Fruit fly (Drosophila melanogaster): Measurements from ENCODE around the gene lectin-33A.

The lectin-33A gene

dm6 chr2L:10974638-10975037 is 27.2 kb upstream of the lectin-33A start:
- no peak for TF ChIP-seq Lpt (GFP tag; optimal IDR thresholded peaks at IDR 0.05)
- TF ChIP-seq CG10631 (GFP tag; optimal IDR thresholded peaks at IDR 0.05), result no peak
- no peak for TF ChIP-seq fkh (GFP tag; optimal IDR thresholded peaks at IDR 0.05)
- TF ChIP-seq CG8632 (GFP tag; optimal IDR thresholded peaks at IDR 0.05), result no peak
- TF ChIP-seq CG11294 (GFP tag; IDR thresholded peaks at IDR 0.05), result no peak

DNA sequence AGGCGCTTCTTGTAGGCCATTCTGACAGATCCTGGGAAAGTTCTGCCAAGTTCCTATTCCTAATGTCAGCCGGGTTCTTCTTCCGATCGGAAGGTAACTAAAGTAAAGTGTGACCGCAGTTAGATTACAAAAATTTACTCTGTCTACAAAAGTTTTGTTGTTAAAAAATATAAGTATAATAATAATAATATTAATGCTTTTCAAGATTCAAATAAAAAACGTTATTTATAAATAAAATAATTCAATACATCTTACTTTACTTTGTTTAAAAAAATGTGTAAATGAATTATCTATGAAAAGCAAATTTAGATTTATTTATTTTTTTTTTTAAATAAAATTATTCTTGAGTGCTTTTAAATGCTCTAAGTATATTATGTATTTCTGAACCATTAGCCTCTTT is 26.7 kb upstream of the lectin-33A start, which contains the start of gene abo:
abo (minus strand) TSS at position 101 of the 400 bp plus-strand sequence.
- TF ChIP-seq pdm3 (GFP tag; optimal IDR thresholded peaks at IDR 0.05) (no peak), Met (GFP tag; optimal IDR thresholded peaks at IDR 0.05) (no peak), CG11762 (GFP tag; optimal IDR thresholded peaks at IDR 0.05; ENCODE audit: insufficient read depth) (no peak), CG10669 (GFP tag; optimal IDR thresholded peaks at IDR 0.05) (no peak), Lpt (GFP tag; optimal IDR thresholded peaks at IDR 0.05) (no peak), CG1621 (tag; optimal IDR thresholded peaks at IDR 0.05) (no peak), fd85E (GFP tag; optimal IDR thresholded peaks at IDR 0.05) (no peak), CG6808 (GFP tag; optimal IDR thresholded peaks at IDR 0.05) (no peak), esn (GFP tag; optimal IDR thresholded peaks at IDR 0.05) (no peak), CG7368 (GFP tag; optimal IDR thresholded peaks at IDR 0.05) (no peak), Gug (GFP tag; IDR thresholded peaks at IDR 0.05) (no peak), CG8319 (GFP tag; optimal IDR thresholded peaks at IDR 0.05) (no peak)

DNA sequence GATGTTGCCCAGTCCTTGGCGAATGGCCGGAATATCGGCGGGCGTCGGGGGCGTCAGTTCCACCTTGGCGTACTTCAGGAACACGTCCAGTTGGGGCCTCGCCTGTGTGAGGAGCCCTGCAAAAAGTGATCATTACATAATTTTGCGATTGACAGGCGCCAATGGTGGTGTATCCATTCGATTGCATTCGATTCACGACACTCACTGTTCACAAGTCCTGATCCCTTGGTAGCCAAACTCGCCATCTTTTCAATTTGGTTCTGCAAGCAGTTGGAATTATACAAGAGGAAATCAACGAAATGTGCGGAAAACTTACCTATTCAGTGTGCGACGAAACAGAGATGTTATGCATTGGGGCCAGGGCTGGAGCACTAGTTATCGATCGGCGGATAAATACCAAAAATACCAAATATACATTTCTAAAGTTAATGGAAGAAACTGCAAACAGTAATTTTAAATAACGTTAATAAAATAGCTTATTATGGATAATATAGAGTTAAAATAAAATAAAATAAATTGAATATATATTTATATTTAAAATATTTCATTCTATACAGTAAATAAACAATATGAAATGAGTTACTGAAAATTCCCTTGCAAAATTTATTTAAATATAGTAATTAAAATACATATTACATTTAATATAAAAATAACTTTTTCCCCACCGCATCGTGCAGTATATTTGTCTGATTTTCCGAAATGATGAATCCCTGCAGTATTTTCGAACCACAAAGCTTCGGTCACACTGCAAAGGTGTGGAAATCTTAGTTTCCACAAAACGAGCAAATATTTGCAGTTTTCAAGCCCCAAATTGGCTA is 25.6 kb upstream of the lectin-33A start, which contains the start of the genes ATPsynG and SCAR:
ATPsynG (minus strand) TSS at position 354 of the 818 bp plus-strand sequence.
SCAR (plus strand) TSS at position 727 of the 818 bp plus-strand sequence.
- peak; percentile 34 for TF ChIP-seq Eip78C (GFP tag)
- TF ChIP-seq vri (GFP tag; optimal IDR thresholded peaks at IDR 0.05), result peak; percentile 78
- TF ChIP-seq CG8319 (GFP tag; optimal IDR thresholded peaks at IDR 0.05), result no peak

dm6 chr2L:10976864-10977586 is 24.8 kb upstream of the lectin-33A start:
- peak; percentile 34 for TF ChIP-seq Eip78C (GFP tag)
- no peak for TF ChIP-seq CG11294 (GFP tag; IDR thresholded peaks at IDR 0.05)
- TF ChIP-seq CG8632 (GFP tag; optimal IDR thresholded peaks at IDR 0.05), result no peak
- no peak; the same call in 1 of the 2 replicates for TF ChIP-seq CG15336 (GFP tag; IDR thresholded peaks at IDR 0.05)
- no peak for TF ChIP-seq fd59A (GFP tag; optimal IDR thresholded peaks at IDR 0.05)
- peak; percentile 16 for TF ChIP-seq esn (GFP tag; optimal IDR thresholded peaks at IDR 0.05)
- TF ChIP-seq OdsH (GFP tag; optimal IDR thresholded peaks at IDR 0.05), result no peak
- peak; percentile 55 for TF ChIP-seq CG6854 (GFP tag; optimal IDR thresholded peaks at IDR 0.05)
- no peak for TF ChIP-seq CG6792 (GFP tag; optimal IDR thresholded peaks at IDR 0.05)

dm6 chr2L:10986138-10986537 is 15.7 kb upstream of the lectin-33A start:
- TF ChIP-seq dac (GFP tag; optimal IDR thresholded peaks at IDR 0.05), result peak; percentile 2
- TF ChIP-seq CG16779 (tag; optimal IDR thresholded peaks at IDR 0.05), result no peak
- no peak for TF ChIP-seq OdsH (GFP tag; optimal IDR thresholded peaks at IDR 0.05)
- TF ChIP-seq CG10669 (GFP tag; optimal IDR thresholded peaks at IDR 0.05), result no peak
- no peak for TF ChIP-seq svp (GFP tag)
- peak; percentile 64 for TF ChIP-seq Hr4 (GFP tag; optimal IDR thresholded peaks at IDR 0.05)
- TF ChIP-seq CG11902 (GFP tag; optimal IDR thresholded peaks at IDR 0.05), result no peak
- no peak for TF ChIP-seq Lpt (GFP tag; optimal IDR thresholded peaks at IDR 0.05)
- TF ChIP-seq CG31627 (GFP tag; optimal IDR thresholded peaks at IDR 0.05), result no peak
- TF ChIP-seq Eip75B (GFP tag; optimal IDR thresholded peaks at IDR 0.05), result peak; percentile 13
- no peak for TF ChIP-seq Ets21C (GFP tag; optimal IDR thresholded peaks at IDR 0.05)
- no peak for TF ChIP-seq CG4318 (GFP tag; optimal IDR thresholded peaks at IDR 0.05)
- no peak for TF ChIP-seq Sox102F (GFP tag; optimal IDR thresholded peaks at IDR 0.05)
- TF ChIP-seq fkh (GFP tag; optimal IDR thresholded peaks at IDR 0.05), result no peak
- TF ChIP-seq CG7368 (GFP tag; optimal IDR thresholded peaks at IDR 0.05), result no peak
- no peak for TF ChIP-seq CG11294 (GFP tag; IDR thresholded peaks at IDR 0.05)
- TF ChIP-seq CG3919 (GFP tag; optimal IDR thresholded peaks at IDR 0.05), result no peak
- TF ChIP-seq eg (GFP tag; IDR thresholded peaks at IDR 0.05), result no peak; the same call in 1 of the 3 replicates
- no peak for TF ChIP-seq vri (GFP tag; optimal IDR thresholded peaks at IDR 0.05)
- no peak for TF ChIP-seq Met (GFP tag; optimal IDR thresholded peaks at IDR 0.05)
- TF ChIP-seq CG8119 (GFP tag; IDR thresholded peaks at IDR 0.05), result no peak
- TF ChIP-seq CG9139 (GFP tag; optimal IDR thresholded peaks at IDR 0.05), result no peak
- no peak for TF ChIP-seq Sox15 (GFP tag; optimal IDR thresholded peaks at IDR 0.05)
- no peak for TF ChIP-seq CG8319 (GFP tag; optimal IDR thresholded peaks at IDR 0.05)
- no peak for TF ChIP-seq achi (GFP tag; optimal IDR thresholded peaks at IDR 0.05)
- no peak for TF ChIP-seq fd85E (GFP tag; optimal IDR thresholded peaks at IDR 0.05)
- no peak for TF ChIP-seq CG8632 (GFP tag; optimal IDR thresholded peaks at IDR 0.05)
- TF ChIP-seq CG6276 (GFP tag; optimal IDR thresholded peaks at IDR 0.05), result no peak
